Worm (Caenorhabditis elegans) whole organism, L2 larva: Measurements from ENCODE around the gene ndx-3.
"Not testable (repeated sequence)": the region's sequence is repeated elsewhere in the genome, so short reads cannot be mapped to it uniquely, and the experiment has no call there.

Source experiments
- C34F6.9 ChIP-seq: fragments of 150-350 bp; optimal IDR thresholded peaks from 2 replicates; lab custom pipeline; 2014; ENCODE audit warnings: missing biosample characterization, missing genetic modification characterization
- F13H6.1 ChIP-seq: sonication (generic microtip); optimal IDR thresholded peaks from 2 replicates; lab custom pipeline; 2016; ENCODE audit warnings: missing genetic modification characterization, missing compliant biosample characterization
- R02D3.7 ChIP-seq: fragments of 150-350 bp; optimal IDR thresholded peaks from 2 replicates; lab custom pipeline; 2014; ENCODE audit warnings: missing biosample characterization, missing genetic modification characterization
- ama-1 ChIP-seq: fragments of 150-350 bp; optimal IDR thresholded peaks from 2 replicates; lab custom pipeline; 2018; ENCODE audit warnings: inconsistent platforms
- blmp-1 ChIP-seq: sonication (generic microtip); optimal IDR thresholded peaks from 2 replicates; lab custom pipeline; 2017; ENCODE audit warnings: missing genetic modification characterization, mild to moderate bottlenecking, missing compliant biosample characterization, antibody characterized with exemption, moderate library complexity; ENCODE audit not compliant: insufficient read depth
- ceh-16 ChIP-seq: fragments of 150-350 bp; optimal IDR thresholded peaks from 2 replicates; lab custom pipeline; 2014; ENCODE audit warnings: missing biosample characterization, missing genetic modification characterization
- ceh-82 ChIP-seq: fragments of 150-350 bp; optimal IDR thresholded peaks from 2 replicates; lab custom pipeline; 2014; ENCODE audit warnings: missing biosample characterization, missing genetic modification characterization
- crh-2 ChIP-seq: sonication (generic microtip); optimal IDR thresholded peaks from 2 replicates; lab custom pipeline; 2017; ENCODE audit warnings: missing biosample characterization, missing genetic modification characterization
- egl-27 ChIP-seq: sonication (generic microtip); optimal IDR thresholded peaks from 3 replicates; lab custom pipeline; 2017; ENCODE audit warnings: missing biosample characterization, missing genetic modification reagents, missing genetic modification characterization
- elt-1 ChIP-seq: fragments of 150-350 bp; optimal IDR thresholded peaks from 2 replicates; lab custom pipeline; 2014; ENCODE audit warnings: missing biosample characterization, missing genetic modification characterization
- elt-3 ChIP-seq: sonication (generic microtip); optimal IDR thresholded peaks from 2 replicates; lab custom pipeline; 2017; ENCODE audit warnings: missing biosample characterization, missing genetic modification characterization
- fos-1 ChIP-seq: fragments of 150-350 bp; optimal IDR thresholded peaks from 2 replicates; lab custom pipeline; 2014; ENCODE audit warnings: missing biosample characterization, missing genetic modification characterization
- gmeb-1 ChIP-seq: fragments of 150-350 bp; optimal IDR thresholded peaks from 2 replicates; lab custom pipeline; 2014; ENCODE audit warnings: missing biosample characterization, missing genetic modification characterization
- lin-13 ChIP-seq: fragments of 150-350 bp; optimal IDR thresholded peaks from 2 replicates; lab custom pipeline; 2014; ENCODE audit warnings: missing biosample characterization, missing genetic modification reagents, missing genetic modification characterization
- lin-39 ChIP-seq: fragments of 150-350 bp; optimal IDR thresholded peaks from 2 replicates; lab custom pipeline; 2014; ENCODE audit warnings: missing biosample characterization, missing genetic modification reagents, missing genetic modification characterization
- mab-5 ChIP-seq: fragments of 150-350 bp; optimal IDR thresholded peaks from 2 replicates; lab custom pipeline; 2014; ENCODE audit warnings: missing biosample characterization, missing genetic modification characterization
- mbf-1 ChIP-seq: sonication (generic microtip); optimal IDR thresholded peaks from 2 replicates; lab custom pipeline; 2017; ENCODE audit warnings: missing biosample characterization, missing genetic modification characterization
- mdl-1 ChIP-seq, 2 experiments: fragments of 150-350 bp in 1 of 2; sonication (generic microtip) in 1 of 2; optimal IDR thresholded peaks; 2 replicates each; lab custom pipeline; 2017; ENCODE audit warnings: missing biosample characterization in 2 of 2, missing genetic modification characterization in 2 of 2
- nhr-11 ChIP-seq: fragments of 150-350 bp; optimal IDR thresholded peaks from 2 replicates; lab custom pipeline; 2014; ENCODE audit warnings: missing biosample characterization, missing genetic modification characterization
- nhr-21 ChIP-seq: fragments of 150-350 bp; optimal IDR thresholded peaks from 2 replicates; lab custom pipeline; 2014; ENCODE audit warnings: missing biosample characterization, missing genetic modification characterization
- nhr-23 ChIP-seq: fragments of 150-350 bp; optimal IDR thresholded peaks from 2 replicates; lab custom pipeline; 2014; ENCODE audit warnings: missing biosample characterization, missing genetic modification reagents, missing genetic modification characterization
- nhr-237 ChIP-seq: fragments of 150-350 bp; optimal IDR thresholded peaks from 2 replicates; lab custom pipeline; 2014; ENCODE audit warnings: missing biosample characterization, missing genetic modification characterization
- nhr-25 ChIP-seq: fragments of 150-350 bp; sonication (generic microtip); optimal IDR thresholded peaks from 3 replicates; lab custom pipeline; 2014; ENCODE audit warnings: missing biosample characterization, missing genetic modification characterization
- nhr-6 ChIP-seq: fragments of 150-350 bp; optimal IDR thresholded peaks from 2 replicates; lab custom pipeline; 2014; ENCODE audit warnings: missing biosample characterization, missing genetic modification characterization
- nhr-77 ChIP-seq: fragments of 150-350 bp; optimal IDR thresholded peaks from 2 replicates; lab custom pipeline; 2014; ENCODE audit warnings: missing biosample characterization, missing genetic modification characterization
- peb-1 ChIP-seq: fragments of 150-350 bp; optimal IDR thresholded peaks from 2 replicates; lab custom pipeline; 2014; ENCODE audit warnings: missing biosample characterization, missing genetic modification characterization
- sem-4 ChIP-seq: fragments of 150-350 bp; optimal IDR thresholded peaks from 2 replicates; lab custom pipeline; 2014; ENCODE audit warnings: missing biosample characterization, missing genetic modification reagents, missing genetic modification characterization
- skn-1 ChIP-seq: sonication (generic microtip); optimal IDR thresholded peaks from 2 replicates; lab custom pipeline; 2017; ENCODE audit warnings: missing biosample characterization, missing genetic modification characterization
- sma-9 ChIP-seq, 2 experiments: fragments of 150-350 bp in 1 of 2; sonication (generic microtip) in 1 of 2; optimal IDR thresholded peaks; 2 replicates each; lab custom pipeline; 2014 to 2016; ENCODE audit warnings: missing genetic modification characterization in 2 of 2, mild to moderate bottlenecking in 1 of 2, missing biosample characterization in 1 of 2, missing compliant biosample characterization in 1 of 2, missing genetic modification reagents in 1 of 2, moderate library complexity in 1 of 2
- unc-55 ChIP-seq: fragments of 150-350 bp; sonication (generic microtip); optimal IDR thresholded peaks from 3 replicates; lab custom pipeline; 2014; ENCODE audit warnings: missing biosample characterization, missing genetic modification reagents, missing genetic modification characterization
- unc-62 ChIP-seq: fragments of 150-350 bp; optimal IDR thresholded peaks from 2 replicates; lab custom pipeline; 2014; ENCODE audit warnings: missing biosample characterization, missing genetic modification reagents, missing genetic modification characterization
- zag-1 ChIP-seq: fragments of 150-350 bp; optimal IDR thresholded peaks from 2 replicates; lab custom pipeline; 2014; ENCODE audit warnings: missing biosample characterization, missing genetic modification characterization
- ztf-1 ChIP-seq: fragments of 200-800 bp; sonication (Bioruptor generic); conservative IDR thresholded peaks from 2 replicates; pipeline ENCODE4 v1.3.6; 2022; ENCODE audit warnings: missing genetic modification characterization, missing compliant biosample characterization
- ztf-11 ChIP-seq: sonication (generic microtip); optimal IDR thresholded peaks from 2 replicates; lab custom pipeline; 2017; ENCODE audit warnings: missing biosample characterization, missing genetic modification characterization

The ndx-3 gene

DNA sequence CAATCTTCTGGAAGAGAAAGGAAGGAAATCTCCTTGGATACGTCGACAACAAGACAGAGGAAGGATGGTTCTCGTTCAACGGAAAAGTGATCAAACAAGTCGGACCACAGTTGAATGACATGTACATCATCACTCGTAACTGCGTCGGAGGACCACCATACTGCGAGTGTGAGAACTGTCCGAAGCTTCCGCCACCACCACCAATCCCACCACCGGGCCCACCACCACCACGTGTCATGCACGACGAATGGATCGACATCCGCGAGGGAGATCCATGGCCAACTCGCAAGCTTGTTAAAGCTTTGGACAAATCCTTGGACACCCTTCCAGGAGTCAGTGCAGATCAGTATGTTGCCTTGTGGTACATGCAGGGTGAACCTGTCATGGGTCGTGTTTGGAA, 22.1 kb upstream of the ndx-3 start:
- TF ChIP-seq ama-1 (lab: Kevin White, UChicago) (no peak), nhr-77 (tag; lab: Kevin White, UChicago) (no peak), mab-5 (tag; lab: Kevin White, UChicago) (no peak), mdl-1 (tag; optimal IDR thresholded peaks at IDR 0.05; lab: Kevin White, UChicago) (no peak), nhr-21 (tag; lab: Kevin White, UChicago) (no peak), nhr-237 (tag; lab: Kevin White, UChicago) (no peak), ceh-16 (tag; lab: Kevin White, UChicago) (no peak), skn-1 (no peak), unc-62 (GFP tag; lab: Kevin White, UChicago) (no peak), fos-1 (tag; lab: Kevin White, UChicago) (no peak), elt-3 (tag; lab: Kevin White, UChicago) (no peak), lin-13 (GFP tag; lab: Kevin White, UChicago) (no peak), blmp-1 (tag; lab: Kevin White, UChicago) (no peak), F13H6.1 (tag; lab: Kevin White, UChicago) (no peak), ceh-82 (tag; lab: Kevin White, UChicago) (no peak), nhr-25 (tag; lab: Kevin White, UChicago) (no peak), egl-27 (tag; lab: Kevin White, UChicago) (no peak), sem-4 (tag; lab: Kevin White, UChicago) (no peak)

DNA sequence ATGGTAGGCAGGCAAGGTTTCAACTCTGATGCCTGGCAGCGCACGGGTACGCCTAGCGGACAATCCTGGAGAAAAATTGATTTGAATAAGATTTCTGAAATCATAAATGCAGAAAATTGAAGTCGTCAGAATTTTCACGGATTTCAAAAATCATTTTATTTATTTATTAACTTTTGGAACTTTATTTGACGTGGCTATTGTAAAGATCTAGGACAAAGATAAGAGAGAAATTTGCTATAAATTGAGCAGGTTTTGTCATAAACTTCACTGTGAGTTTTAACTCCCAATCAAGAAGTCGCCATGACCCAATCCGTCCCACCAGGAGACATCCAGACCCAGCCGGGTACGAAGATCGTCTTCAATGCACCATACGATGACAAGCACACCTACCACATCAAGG, 20.7 kb upstream of the ndx-3 start, which contains the start of gene msp-152:
Gene msp-152, plus strand, starts transcription at position 301 of the 400 bp plus-strand sequence.
- TF ChIP-seq unc-62 (GFP tag; lab: Kevin White, UChicago); sma-9 (GFP tag; optimal IDR thresholded peaks at IDR 0.05; lab: Kevin White, UChicago); sma-9 (tag; optimal IDR thresholded peaks at IDR 0.05; lab: Kevin White, UChicago); zag-1 (tag; lab: Kevin White, UChicago): not testable (repeated sequence)

DNA sequence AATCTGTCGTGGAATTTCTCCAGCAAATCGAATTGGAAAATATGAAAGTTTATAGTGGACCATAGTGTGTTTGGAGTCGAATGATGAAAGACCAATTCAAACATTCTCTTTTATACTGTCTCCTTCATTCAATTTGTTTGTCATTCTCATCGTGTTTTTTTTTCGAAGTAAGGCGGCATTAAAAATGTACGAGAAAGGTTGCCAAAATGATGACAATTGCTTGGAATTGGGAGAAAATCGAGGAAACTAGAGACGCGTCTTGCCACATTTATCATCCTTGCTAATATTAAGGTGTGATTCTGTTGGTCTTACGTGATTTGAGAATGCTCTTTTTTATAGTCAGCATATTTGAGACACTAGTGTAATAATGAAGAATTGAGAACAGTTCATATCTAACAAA, 18.4 kb upstream of the ndx-3 start, which contains the start of gene gst-30:
Gene gst-30, minus strand, starts transcription at position 101 of the 400 bp plus-strand sequence.
- TF ChIP-seq nhr-77 (tag; lab: Kevin White, UChicago), result no peak
- TF ChIP-seq fos-1 (tag; lab: Kevin White, UChicago), result no peak

DNA sequence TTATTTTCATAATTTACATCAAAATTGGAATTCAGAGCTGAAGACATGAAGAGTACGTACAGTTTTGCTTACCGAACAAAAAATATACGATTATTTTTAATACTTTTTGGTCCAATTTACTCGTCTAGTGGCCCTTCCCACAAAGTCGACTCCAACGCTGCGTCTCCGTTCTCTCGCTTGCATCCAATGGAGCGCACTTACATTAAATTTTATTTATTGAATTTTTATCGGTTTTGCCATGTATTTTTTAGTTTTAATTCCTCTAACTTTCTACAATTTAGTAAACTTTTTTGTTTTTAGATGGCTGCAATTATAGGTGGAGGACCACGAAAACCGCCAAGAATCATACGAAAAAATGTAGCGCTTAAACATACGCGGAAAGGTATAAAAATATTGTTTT, 17.9 kb upstream of the ndx-3 start, which contains the start of gene ZK546.5:
Gene ZK546.5, plus strand, starts transcription at position 301 of the 400 bp plus-strand sequence.
- TF ChIP-seq unc-55 (GFP tag; lab: Kevin White, UChicago) (peak; percentile 18), C34F6.9 (tag; lab: Kevin White, UChicago) (peak; percentile 34), ceh-16 (tag; lab: Kevin White, UChicago) (no peak)

DNA sequence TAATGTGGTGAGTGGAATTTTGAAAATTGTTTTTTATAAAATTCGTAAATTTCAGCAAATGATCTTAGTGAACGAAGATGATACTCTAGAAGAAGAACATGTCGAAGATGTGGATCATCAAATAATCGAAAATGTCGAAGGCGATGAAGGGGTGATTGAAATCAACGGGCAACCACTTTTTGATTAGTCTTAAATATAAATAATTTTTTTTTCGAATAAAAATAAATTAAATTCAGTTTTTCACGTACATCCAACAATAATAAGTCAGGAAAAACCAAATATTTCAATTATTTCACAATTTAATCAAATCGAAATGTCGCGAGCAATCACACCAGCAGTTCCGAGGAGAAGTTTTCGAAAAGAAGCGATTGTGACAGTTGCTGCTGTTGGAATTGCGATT, 15.6 kb upstream of the ndx-3 start, which contains the start of gene ZK546.4:
Gene ZK546.4, plus strand, starts transcription at position 301 of the 400 bp plus-strand sequence.
- TF ChIP-seq lin-39 (tag; lab: Kevin White, UChicago), result no peak
- TF ChIP-seq nhr-23 (tag; lab: Kevin White, UChicago), result no peak
- TF ChIP-seq elt-1, result no peak
- no peak for TF ChIP-seq nhr-11 (tag; lab: Kevin White, UChicago)
- no peak for TF ChIP-seq ztf-11 (tag; lab: Kevin White, UChicago)
- TF ChIP-seq skn-1, result no peak
- no peak for TF ChIP-seq nhr-237 (tag; lab: Kevin White, UChicago)
- TF ChIP-seq elt-3 (tag; lab: Kevin White, UChicago), result no peak
- TF ChIP-seq unc-62 (GFP tag; lab: Kevin White, UChicago), result no peak
- TF ChIP-seq ztf-1 (GFP tag; lab: Robert Waterston, UW), result no peak
- no peak for TF ChIP-seq mbf-1 (tag; lab: Kevin White, UChicago)
- TF ChIP-seq gmeb-1 (tag; lab: Kevin White, UChicago), result no peak
- no peak for TF ChIP-seq nhr-6 (tag; lab: Kevin White, UChicago)
- TF ChIP-seq ama-1 (lab: Kevin White, UChicago), result no peak
- no peak for TF ChIP-seq R02D3.7 (tag; lab: Kevin White, UChicago)
- no peak for TF ChIP-seq ceh-16 (tag; lab: Kevin White, UChicago)
- no peak for TF ChIP-seq lin-13 (GFP tag; lab: Kevin White, UChicago)
- TF ChIP-seq crh-2 (tag; lab: Kevin White, UChicago), result no peak
- no peak for TF ChIP-seq blmp-1 (tag; lab: Kevin White, UChicago)
- no peak for TF ChIP-seq peb-1 (tag; lab: Kevin White, UChicago)
